Fruit fly (Drosophila melanogaster): Measurements from ENCODE around the gene CG13895.

- no peak for TF ChIP-seq CG9215 (GFP tag; IDR thresholded peaks at IDR 0.05)
- TF ChIP-seq fd64A (GFP tag; optimal IDR thresholded peaks at IDR 0.05), result no peak
- TF ChIP-seq E2f2 (GFP tag; IDR thresholded peaks at IDR 0.05), result no peak
- no peak for TF ChIP-seq jigr1 (GFP tag; IDR thresholded peaks at IDR 0.05)
- no peak for TF ChIP-seq CG13894 (tag; optimal IDR thresholded peaks at IDR 0.05)
- no peak for TF ChIP-seq hkb (optimal IDR thresholded peaks at IDR 0.05)
- TF ChIP-seq hkb (GFP tag; IDR thresholded peaks at IDR 0.05), result no peak
- no peak for TF ChIP-seq Nf-YB (GFP tag; optimal IDR thresholded peaks at IDR 0.05)
- TF ChIP-seq sima (GFP tag; optimal IDR thresholded peaks at IDR 0.05), result no peak
- TF ChIP-seq cg (GFP tag; optimal IDR thresholded peaks at IDR 0.05), result no peak
- TF ChIP-seq crp (GFP tag; optimal IDR thresholded peaks at IDR 0.05), result no peak
- no peak for TF ChIP-seq Lhr (GFP tag; optimal IDR thresholded peaks at IDR 0.05)
- TF ChIP-seq amos (GFP tag; IDR thresholded peaks at IDR 0.05; ENCODE audit: partially characterized antibody), result no peak
Observed at dm6 chr3L:666544-666943, 41.5 kb downstream of the CG13895 start.

Measured in whole organism, embryonic.